Worm (Caenorhabditis elegans): ENCODE measurements around the gene chc-1.

- TF ChIP-seq ceh-6 (GFP tag; optimal IDR thresholded peaks at IDR 0.05) (no peak), rnt-1 (tag; optimal IDR thresholded peaks at IDR 0.05) (no peak)
Measured at ce11 chrIII:10241332-10241829, 37.8 kb downstream of the chc-1 start.
